Fruit fly (Drosophila melanogaster): ENCODE measurements around the gene Mo25.

Gene Mo25

DNA sequence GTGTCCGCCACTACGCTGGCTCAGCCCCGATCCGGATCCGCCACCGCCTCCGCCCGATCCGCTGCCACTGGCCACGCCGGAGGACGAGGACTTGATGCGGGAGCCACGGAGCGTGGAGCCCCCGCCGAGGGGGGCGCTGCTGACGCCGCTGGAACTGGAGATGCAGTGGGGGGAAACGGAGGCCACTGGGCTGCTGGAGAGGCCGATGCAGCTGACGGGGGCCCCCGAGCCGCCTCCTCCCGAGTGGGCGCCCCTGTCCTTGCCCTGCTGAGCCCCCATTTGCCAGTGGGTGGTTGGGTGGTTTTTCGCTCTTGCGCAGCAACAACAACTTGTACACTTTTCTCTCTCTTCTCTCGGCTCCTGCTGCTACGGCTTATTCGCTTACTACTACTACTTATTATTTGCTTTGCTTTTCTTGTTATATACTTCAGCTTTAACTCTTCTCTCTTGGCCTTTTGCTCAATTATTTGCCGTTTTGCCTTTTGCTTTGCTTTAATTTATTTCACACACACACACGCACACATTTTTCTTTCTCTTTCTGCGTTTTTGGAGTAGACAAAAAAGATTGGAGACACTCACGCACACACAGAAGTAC lies 31.7 kb upstream of the Mo25 start:
- TF ChIP-seq h (GFP tag; optimal IDR thresholded peaks at IDR 0.05) (no peak), Dfd (GFP tag; optimal IDR thresholded peaks at IDR 0.05) (peak; percentile 99)

DNA sequence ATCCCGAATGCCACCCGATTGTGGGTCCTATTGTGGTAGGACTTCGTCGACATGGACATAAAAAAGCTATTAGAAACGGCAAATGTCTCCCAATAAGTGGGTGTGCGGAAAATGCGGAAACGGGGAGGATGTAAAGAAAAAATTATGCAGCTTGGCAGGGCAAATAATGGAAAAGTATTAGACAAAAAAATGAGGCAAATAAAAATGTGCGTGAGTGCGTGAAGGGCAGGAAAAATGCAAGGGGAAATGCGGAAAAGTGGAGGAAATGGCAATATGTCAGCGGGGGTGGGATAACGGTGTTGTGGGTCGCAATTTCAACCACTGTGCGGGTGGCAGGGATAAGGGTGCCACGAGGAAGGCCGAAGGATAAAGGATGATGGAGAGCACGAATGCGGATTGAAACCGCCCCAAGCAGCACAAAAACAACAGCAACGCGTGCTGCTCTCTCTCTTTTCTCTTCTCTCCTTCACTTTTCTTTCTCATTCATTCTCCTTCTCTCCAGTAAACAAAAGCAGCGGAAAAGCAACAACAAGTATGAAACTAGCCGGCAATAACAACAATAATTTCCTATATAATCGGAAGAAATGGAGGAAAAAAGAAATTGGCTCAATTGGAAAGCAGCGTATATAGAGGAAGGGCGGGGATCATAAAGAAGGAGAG lies 30.2 kb upstream of the Mo25 start:
- TF ChIP-seq Dfd (GFP tag; optimal IDR thresholded peaks at IDR 0.05) (no peak), Mio (GFP tag; optimal IDR thresholded peaks at IDR 0.05) (no peak), psq (GFP tag; optimal IDR thresholded peaks at IDR 0.05) (peak; percentile 40), Jra (GFP tag; optimal IDR thresholded peaks at IDR 0.05) (no peak)

DNA sequence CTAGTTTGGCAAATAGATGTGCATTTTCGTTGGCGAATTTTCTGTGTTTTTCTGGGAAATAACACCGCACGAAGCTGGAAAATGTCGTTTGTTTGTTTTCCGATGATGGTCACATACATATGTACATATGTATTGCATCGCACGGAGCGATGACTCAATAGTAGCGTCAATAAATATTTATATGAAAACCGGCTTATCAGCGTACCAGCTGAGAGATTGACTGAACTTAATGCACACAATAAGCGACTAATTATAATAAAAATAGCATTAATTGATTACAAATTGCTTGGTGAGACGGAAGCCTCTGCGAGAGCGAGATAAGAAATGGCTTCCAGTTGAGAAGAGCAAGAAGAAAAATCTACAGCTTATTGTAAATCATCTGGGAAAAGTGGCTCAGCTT lies 29.2 kb upstream of the Mo25 start:
- no peak for TF ChIP-seq woc (GFP tag; optimal IDR thresholded peaks at IDR 0.05)
- no peak for TF ChIP-seq Dif (GFP tag; optimal IDR thresholded peaks at IDR 0.05; ENCODE audit: partially characterized antibody)
- TF ChIP-seq fru (GFP tag; optimal IDR thresholded peaks at IDR 0.05): no peak

DNA sequence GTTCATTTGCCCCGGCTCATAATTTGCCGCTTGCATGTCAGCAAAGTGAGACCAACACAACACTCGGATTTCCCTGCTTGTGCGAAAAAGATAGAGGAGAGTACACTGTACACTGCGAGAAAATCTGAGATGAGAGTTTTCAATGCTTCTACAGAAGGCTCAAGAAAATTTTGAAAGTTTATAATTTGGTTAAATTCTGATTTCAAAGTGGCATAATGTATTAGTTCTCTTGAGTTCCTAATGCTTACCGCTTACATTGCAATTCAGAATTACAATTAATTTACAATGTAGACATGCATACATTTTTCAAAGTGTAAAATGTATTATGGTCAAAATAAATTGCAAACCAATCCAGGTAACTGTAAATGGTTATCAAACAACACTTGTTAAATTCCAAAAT lies 27.7 kb upstream of the Mo25 start:
- TF ChIP-seq foxo (GFP tag; optimal IDR thresholded peaks at IDR 0.05) (no peak), Jra (GFP tag; optimal IDR thresholded peaks at IDR 0.05) (no peak), Hr78 (GFP tag; optimal IDR thresholded peaks at IDR 0.05) (no peak), CG9705 (GFP tag; optimal IDR thresholded peaks at IDR 0.05) (no peak), OdsH (GFP tag; optimal IDR thresholded peaks at IDR 0.05) (no peak), Vsx2 (GFP tag; optimal IDR thresholded peaks at IDR 0.05; ENCODE audit: partially characterized antibody) (no peak), psq (GFP tag; optimal IDR thresholded peaks at IDR 0.05) (no peak), Rel (GFP tag; optimal IDR thresholded peaks at IDR 0.05) (no peak), Rel (tag; optimal IDR thresholded peaks at IDR 0.05) (no peak), dsf (GFP tag; optimal IDR thresholded peaks at IDR 0.05; ENCODE audit: borderline replicate concordance) (no peak), jim (GFP tag; optimal IDR thresholded peaks at IDR 0.05) (no peak), brk (GFP tag; optimal IDR thresholded peaks at IDR 0.05) (no peak), Abd-B (GFP tag; optimal IDR thresholded peaks at IDR 0.05) (no peak), N (GFP tag; optimal IDR thresholded peaks at IDR 0.05) (no peak), Myc (optimal IDR thresholded peaks at IDR 0.05) (no peak), lola (GFP tag; optimal IDR thresholded peaks at IDR 0.05) (no peak), sage (GFP tag; optimal IDR thresholded peaks at IDR 0.05) (no peak), dmrt93B (GFP tag; optimal IDR thresholded peaks at IDR 0.05) (no peak), HLH106 (tag; optimal IDR thresholded peaks at IDR 0.05) (no peak), usp (GFP tag; optimal IDR thresholded peaks at IDR 0.05) (no peak), Mio (GFP tag; optimal IDR thresholded peaks at IDR 0.05) (no peak)

DNA sequence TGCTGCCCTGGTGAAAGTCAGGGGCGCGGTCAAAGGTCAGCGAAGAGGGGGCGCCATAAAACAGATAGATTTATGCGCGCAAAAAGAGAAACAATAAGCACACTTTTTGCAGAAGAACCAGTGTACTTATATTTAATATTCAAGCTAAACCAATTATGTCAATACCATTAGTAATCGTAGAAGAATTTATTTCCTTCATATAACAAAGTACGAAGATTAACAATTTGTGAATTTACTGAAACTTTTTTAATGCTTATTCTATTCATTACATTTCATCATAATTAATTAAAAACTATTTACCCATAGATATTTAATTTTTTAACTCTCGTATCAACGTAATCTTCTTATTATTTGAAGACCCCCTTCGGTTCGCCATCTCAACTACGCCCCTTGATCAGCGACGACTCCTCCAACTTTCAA lies 26.8 kb upstream of the Mo25 start:
- TF ChIP-seq Mio (GFP tag; optimal IDR thresholded peaks at IDR 0.05) (no peak), brk (GFP tag; optimal IDR thresholded peaks at IDR 0.05) (no peak), dmrt93B (GFP tag; optimal IDR thresholded peaks at IDR 0.05) (peak; percentile 14), foxo (GFP tag; optimal IDR thresholded peaks at IDR 0.05) (peak in 1 of 2 experiments; percentile 68), ey (GFP tag; optimal IDR thresholded peaks at IDR 0.05) (peak; percentile 20), CG9705 (GFP tag; optimal IDR thresholded peaks at IDR 0.05) (no peak), N (GFP tag; optimal IDR thresholded peaks at IDR 0.05) (no peak), Hnf4 (GFP tag; optimal IDR thresholded peaks at IDR 0.05) (no peak), sv (GFP tag; optimal IDR thresholded peaks at IDR 0.05) (peak; percentile 10), br (GFP tag; optimal IDR thresholded peaks at IDR 0.05) (peak; percentile 8), OdsH (GFP tag; optimal IDR thresholded peaks at IDR 0.05) (peak; percentile 49), rgr (GFP tag; optimal IDR thresholded peaks at IDR 0.05) (peak; percentile 20), Vsx2 (GFP tag; optimal IDR thresholded peaks at IDR 0.05; ENCODE audit: partially characterized antibody) (no peak), fru (GFP tag; optimal IDR thresholded peaks at IDR 0.05) (peak; percentile 45), woc (GFP tag; optimal IDR thresholded peaks at IDR 0.05) (no peak), Jra (GFP tag; optimal IDR thresholded peaks at IDR 0.05) (no peak), HLH106 (tag; optimal IDR thresholded peaks at IDR 0.05) (peak; percentile 28), GATAd (GFP tag; optimal IDR thresholded peaks at IDR 0.05) (no peak), h (GFP tag; optimal IDR thresholded peaks at IDR 0.05) (peak; percentile 27), CrebA (GFP tag; optimal IDR thresholded peaks at IDR 0.05; ENCODE audit: borderline replicate concordance) (no peak), Sp1 (GFP tag; optimal IDR thresholded peaks at IDR 0.05) (peak; percentile 41), psq (GFP tag; optimal IDR thresholded peaks at IDR 0.05) (peak; percentile 36)

Data from whole organism, wandering third instar larva.